Worm (Caenorhabditis elegans) whole organism, L3 larva: ENCODE data around the gene F14F8.14.

Experiments used
- ZK546.5 ChIP-seq: sonication (generic microtip); optimal IDR thresholded peaks from 2 replicates; lab custom pipeline; 2017; ENCODE audit warnings: missing biosample characterization, missing genetic modification characterization
- ama-1 ChIP-seq: fragments of 150-350 bp; optimal IDR thresholded peaks from 2 replicates; lab custom pipeline; 2018
- ceh-9 ChIP-seq: sonication (generic microtip); optimal IDR thresholded peaks from 2 replicates; lab custom pipeline; 2018; ENCODE audit warnings: missing biosample characterization, missing genetic modification characterization
- daf-12 ChIP-seq: fragments of 150-350 bp; optimal IDR thresholded peaks from 2 replicates; lab custom pipeline; 2014; ENCODE audit warnings: missing biosample characterization, missing genetic modification reagents, missing genetic modification characterization
- egl-27 ChIP-seq: sonication (generic microtip); optimal IDR thresholded peaks from 4 replicates; lab custom pipeline; 2017; ENCODE audit warnings: missing biosample characterization, missing genetic modification reagents, missing genetic modification characterization
- egl-5 ChIP-seq: fragments of 150-350 bp; optimal IDR thresholded peaks from 2 replicates; lab custom pipeline; 2017; ENCODE audit warnings: missing biosample characterization, missing genetic modification reagents, missing genetic modification characterization, inconsistent platforms
- elt-1 ChIP-seq: fragments of 150-350 bp; optimal IDR thresholded peaks from 2 replicates; lab custom pipeline; 2014; ENCODE audit warnings: missing biosample characterization, missing genetic modification characterization
- elt-2 ChIP-seq: sonication (generic microtip); optimal IDR thresholded peaks from 2 replicates; lab custom pipeline; 2016; ENCODE audit warnings: missing genetic modification reagents, mild to moderate bottlenecking, missing genetic modification characterization, missing compliant biosample characterization
- eor-1 ChIP-seq, 2 experiments: fragments of 150-350 bp; optimal IDR thresholded peaks; 2 replicates each; lab custom pipeline; 2014 to 2018; ENCODE audit warnings: missing biosample characterization in 2 of 2, missing genetic modification characterization in 2 of 2
- fkh-10 ChIP-seq: sonication (generic microtip); optimal IDR thresholded peaks from 2 replicates; lab custom pipeline; 2017; ENCODE audit warnings: missing biosample characterization, missing genetic modification reagents, missing genetic modification characterization
- fkh-2 ChIP-seq: fragments of 150-350 bp; optimal IDR thresholded peaks from 2 replicates; lab custom pipeline; 2014; ENCODE audit warnings: missing biosample characterization, missing genetic modification reagents, missing genetic modification characterization
- fos-1 ChIP-seq: fragments of 150-350 bp; optimal IDR thresholded peaks from 2 replicates; lab custom pipeline; 2014; ENCODE audit warnings: missing biosample characterization, missing genetic modification characterization
- lsy-12 ChIP-seq: sonication (generic microtip); optimal IDR thresholded peaks from 2 replicates; lab custom pipeline; 2016; ENCODE audit warnings: mild to moderate bottlenecking, missing genetic modification characterization, missing compliant biosample characterization
- mml-1 ChIP-seq: fragments of 150-350 bp; sonication (generic microtip); optimal IDR thresholded peaks from 3 replicates; lab custom pipeline; 2014; ENCODE audit warnings: missing biosample characterization, missing genetic modification characterization
- nhr-237 ChIP-seq: fragments of 150-350 bp; optimal IDR thresholded peaks from 2 replicates; lab custom pipeline; 2014; ENCODE audit warnings: missing biosample characterization, missing genetic modification characterization
- nhr-43 ChIP-seq: sonication (generic microtip); optimal IDR thresholded peaks from 2 replicates; lab custom pipeline; 2016; ENCODE audit warnings: mild to moderate bottlenecking, missing genetic modification characterization, missing compliant biosample characterization; ENCODE audit not compliant: poor library complexity, severe bottlenecking
- pha-4 ChIP-seq: fragments of 150-350 bp; optimal IDR thresholded peaks from 2 replicates; lab custom pipeline; 2014; ENCODE audit warnings: missing biosample characterization, missing genetic modification reagents, missing genetic modification characterization
- pqm-1 ChIP-seq: fragments of 150-350 bp; optimal IDR thresholded peaks from 2 replicates; lab custom pipeline; 2017; ENCODE audit warnings: missing biosample characterization, missing genetic modification characterization, inconsistent platforms
- sea-2 ChIP-seq: fragments of 150-350 bp; sonication (generic microtip); optimal IDR thresholded peaks from 4 replicates; lab custom pipeline; 2014; ENCODE audit warnings: missing biosample characterization, missing genetic modification reagents, missing genetic modification characterization
- snpc-4 ChIP-seq: fragments of 150-350 bp; optimal IDR thresholded peaks from 2 replicates; lab custom pipeline; 2014; ENCODE audit warnings: missing biosample characterization, missing genetic modification characterization
- tbx-2 ChIP-seq: sonication (generic microtip); optimal IDR thresholded peaks from 2 replicates; lab custom pipeline; 2016; ENCODE audit warnings: mild to moderate bottlenecking, missing genetic modification characterization, missing compliant biosample characterization

Gene F14F8.14

ce11 chrV:16620874-16621273, 45.7 kb downstream of the F14F8.14 start, which contains the start of gene Y70C5A.3:
Y70C5A.3 (minus strand) TSS chrV:16620923.
- no peak for TF ChIP-seq ZK546.5 (tag; lab: Kevin White, UChicago)
- TF ChIP-seq elt-1 (tag; lab: Kevin White, UChicago) = no peak
- peak; percentile 19 for TF ChIP-seq pha-4 (tag; lab: Kevin White, UChicago)
- TF ChIP-seq eor-1 (tag; optimal IDR thresholded peaks at IDR 0.05; lab: Kevin White, UChicago) = no peak
- no peak for TF ChIP-seq ama-1 (lab: Kevin White, UChicago)
- peak; percentile 30 for TF ChIP-seq pqm-1 (tag; lab: Kevin White, UChicago)
- no peak for TF ChIP-seq lsy-12 (tag; lab: Kevin White, UChicago)
- TF ChIP-seq fkh-10 = no peak
- no peak for TF ChIP-seq snpc-4 (tag; lab: Kevin White, UChicago)
- TF ChIP-seq mml-1 = no peak
- peak; percentile 60 for TF ChIP-seq elt-2

DNA sequence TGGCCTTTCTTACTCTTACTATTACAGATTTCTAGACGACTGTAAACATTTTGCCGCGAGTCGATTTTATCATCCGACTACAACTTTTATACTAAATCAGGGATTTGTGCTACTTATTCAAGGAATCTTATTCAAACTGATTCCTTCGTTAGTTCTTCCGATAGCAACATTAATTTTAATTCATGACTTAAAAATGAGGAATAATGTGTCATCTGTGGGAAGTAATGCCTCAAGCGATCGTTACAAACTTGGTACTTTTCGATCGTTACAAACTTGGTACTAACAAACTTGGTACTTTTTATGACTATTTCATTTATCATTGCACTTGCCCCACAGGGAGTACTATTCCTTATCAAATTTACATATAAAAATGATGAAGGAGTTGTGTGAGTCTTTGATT, 49.1 kb downstream of the F14F8.14 start, which contains the start of gene Y70C5A.4:
TSS of gene Y70C5A.4 (plus strand) at position 301 of the 400 bp plus-strand sequence.
- TF ChIP-seq sea-2 (GFP tag; lab: Kevin White, UChicago) = no peak
- no peak for TF ChIP-seq ceh-9 (tag; lab: Kevin White, UChicago)
- TF ChIP-seq ZK546.5 (tag; lab: Kevin White, UChicago) = no peak
- no peak for TF ChIP-seq egl-5 (tag; lab: Kevin White, UChicago)
- TF ChIP-seq tbx-2 (tag; lab: Kevin White, UChicago) = no peak
- no peak for TF ChIP-seq nhr-237 (tag; lab: Kevin White, UChicago)
- TF ChIP-seq fkh-2 = no peak
- TF ChIP-seq eor-1 (tag; optimal IDR thresholded peaks at IDR 0.05; lab: Kevin White, UChicago) = no peak
- no peak for TF ChIP-seq egl-27
- no peak for TF ChIP-seq nhr-43 (tag; lab: Kevin White, UChicago)
- TF ChIP-seq snpc-4 (tag; lab: Kevin White, UChicago) = no peak
- TF ChIP-seq daf-12 (tag; lab: Kevin White, UChicago) = no peak
- TF ChIP-seq pqm-1 (tag; lab: Kevin White, UChicago) = no peak
- no peak for TF ChIP-seq fos-1
- TF ChIP-seq lsy-12 (tag; lab: Kevin White, UChicago) = no peak
- no peak for TF ChIP-seq ama-1 (lab: Kevin White, UChicago)
